Worm (Caenorhabditis elegans) whole organism, L4 larva: ENCODE data around the gene ubc-19.

Experiments
- D1046.2 ChIP-seq: fragments of 200-800 bp; sonication (Bioruptor generic); IDR thresholded peaks from 2 replicates; pipeline ENCODE4 v1.3.6; 2022; ENCODE audit warnings: missing genetic modification characterization, missing compliant biosample characterization
- F10B5.3 ChIP-seq: sonication (generic microtip); optimal IDR thresholded peaks from 2 replicates; lab custom pipeline; 2016; ENCODE audit warnings: mild to moderate bottlenecking, missing genetic modification characterization, missing compliant biosample characterization
- F26F4.8 ChIP-seq: fragments of 200-800 bp; sonication (Bioruptor generic); conservative IDR thresholded peaks from 2 replicates; pipeline ENCODE4 v1.3.6; 2022; ENCODE audit warnings: missing genetic modification characterization, missing compliant biosample characterization
- F44E2.7 ChIP-seq: fragments of 200-800 bp; sonication (Bioruptor generic); IDR thresholded peaks from 2 replicates; pipeline ENCODE4 v2.1.2; 2022; ENCODE audit warnings: missing genetic modification characterization, missing compliant biosample characterization
- F49E8.2 ChIP-seq: sonication (generic microtip); optimal IDR thresholded peaks from 2 replicates; lab custom pipeline; 2016; ENCODE audit warnings: missing compliant biosample characterization, mild to moderate bottlenecking, missing genetic modification characterization, borderline replicate concordance
- T20F7.1 ChIP-seq: fragments of 200-800 bp; sonication (Bioruptor generic); optimal IDR thresholded peaks from 2 replicates; lab custom pipeline; 2018; ENCODE audit warnings: mild to moderate bottlenecking, missing genetic modification characterization, missing compliant biosample characterization
- T26A8.4 ChIP-seq: fragments of 200-800 bp; sonication (Bioruptor generic); IDR thresholded peaks from 2 replicates; pipeline ENCODE4 v1.3.6; 2022; ENCODE audit warnings: missing genetic modification characterization, missing compliant biosample characterization
- Y105C5A.15 ChIP-seq: fragments of 200-800 bp; sonication (Bioruptor generic); IDR thresholded peaks from 2 replicates; pipeline ENCODE4 v1.3.6; 2022; ENCODE audit warnings: missing genetic modification characterization, missing compliant biosample characterization
- aha-1 ChIP-seq: fragments of 150-350 bp; peaks from one replicate; lab custom pipeline; 2014; ENCODE audit warnings: missing biosample characterization, missing genetic modification characterization
- ceh-28 ChIP-seq: fragments of 150-350 bp; optimal IDR thresholded peaks from 2 replicates; lab custom pipeline; 2014; ENCODE audit warnings: missing biosample characterization, missing genetic modification reagents, missing genetic modification characterization
- ceh-32 ChIP-seq: sonication (generic microtip); optimal IDR thresholded peaks from 2 replicates; lab custom pipeline; 2016; ENCODE audit warnings: mild to moderate bottlenecking, missing genetic modification characterization, missing compliant biosample characterization; ENCODE audit not compliant: poor library complexity
- ceh-44 ChIP-seq: fragments of 200-800 bp; sonication (Bioruptor generic); IDR thresholded peaks from 2 replicates; pipeline ENCODE4 v1.3.6; 2022; ENCODE audit warnings: missing genetic modification reagents, missing genetic modification characterization, missing compliant biosample characterization
- ceh-82 ChIP-seq: sonication (generic microtip); optimal IDR thresholded peaks from 2 replicates; lab custom pipeline; 2017; ENCODE audit warnings: missing biosample characterization, missing genetic modification characterization
- ces-1 ChIP-seq: fragments of 150-350 bp; sonication (generic microtip); optimal IDR thresholded peaks from 4 replicates; lab custom pipeline; 2014; ENCODE audit warnings: missing biosample characterization, missing genetic modification reagents, missing genetic modification characterization
- ctbp-1 ChIP-seq: fragments of 200-800 bp; sonication (Bioruptor generic); IDR thresholded peaks from 2 replicates; pipeline ENCODE4 v1.3.6; 2022; ENCODE audit warnings: missing genetic modification reagents, missing genetic modification characterization, missing compliant biosample characterization
- daf-16 ChIP-seq, 3 experiments: sonication (generic microtip); optimal IDR thresholded peaks; 2 replicates each; lab custom pipeline; 2016 to 2017; ENCODE audit warnings: missing genetic modification characterization in 3 of 3, missing genetic modification reagents in 3 of 3, mild to moderate bottlenecking in 2 of 3, missing compliant biosample characterization in 2 of 3, missing biosample characterization in 1 of 3, moderate library complexity in 1 of 3
- daf-19 ChIP-seq: fragments of 200-800 bp; sonication (Bioruptor generic); conservative IDR thresholded peaks from 2 replicates; pipeline ENCODE4 v1.3.6; 2022; ENCODE audit warnings: missing genetic modification characterization, missing compliant biosample characterization
- daf-8 ChIP-seq: fragments of 200-800 bp; sonication (Bioruptor generic); IDR thresholded peaks from 2 replicates; pipeline ENCODE4 v1.3.6; 2022; ENCODE audit warnings: missing genetic modification characterization, missing compliant biosample characterization
- dmd-8 ChIP-seq: fragments of 200-800 bp; sonication (Bioruptor generic); IDR thresholded peaks from 2 replicates; pipeline ENCODE4 v1.3.6; 2022; ENCODE audit warnings: missing genetic modification characterization, missing compliant biosample characterization
- dpl-1 ChIP-seq: fragments of 150-350 bp; optimal IDR thresholded peaks from 2 replicates; lab custom pipeline; 2014; ENCODE audit warnings: missing biosample characterization, missing genetic modification reagents, missing genetic modification characterization
- duxl-1 ChIP-seq: sonication (generic microtip); optimal IDR thresholded peaks from 2 replicates; lab custom pipeline; 2016; ENCODE audit warnings: mild to moderate bottlenecking, missing genetic modification characterization, moderate library complexity, missing compliant biosample characterization; ENCODE audit not compliant: poor library complexity
- egl-43 ChIP-seq: fragments of 200-800 bp; sonication (Bioruptor generic); IDR thresholded peaks from 2 replicates; pipeline ENCODE4 v1.3.6; 2022; ENCODE audit warnings: missing genetic modification reagents, missing genetic modification characterization, missing compliant biosample characterization
- hmg-1.1 ChIP-seq: fragments of 200-800 bp; sonication (Bioruptor generic); IDR thresholded peaks from 2 replicates; pipeline ENCODE4 v1.3.6; 2022; ENCODE audit warnings: missing genetic modification reagents, missing genetic modification characterization, missing compliant biosample characterization
- lin-1 ChIP-seq: fragments of 200-800 bp; sonication (Bioruptor generic); IDR thresholded peaks from 2 replicates; pipeline ENCODE4 v1.3.6; 2022; ENCODE audit warnings: missing genetic modification reagents, missing genetic modification characterization, missing compliant biosample characterization
- lin-13 ChIP-seq: fragments of 150-350 bp; optimal IDR thresholded peaks from 2 replicates; lab custom pipeline; 2014; ENCODE audit warnings: missing biosample characterization, missing genetic modification reagents, missing genetic modification characterization
- lsy-2 ChIP-seq, 2 experiments: fragments of 150-350 bp in 1 of 2; sonication (generic microtip) in 1 of 2; optimal IDR thresholded peaks; 2 replicates each; lab custom pipeline; 2014 to 2017; ENCODE audit warnings: missing biosample characterization in 2 of 2, missing genetic modification characterization in 2 of 2
- madf-5 ChIP-seq, 2 experiments: fragments of 200-800 bp; sonication (Bioruptor generic); IDR thresholded peaks; 2 replicates each; pipeline ENCODE4 v1.3.6; 2022; ENCODE audit warnings: missing compliant biosample characterization in 2 of 2, missing genetic modification characterization in 2 of 2
- madf-9 ChIP-seq: fragments of 200-800 bp; sonication (Bioruptor generic); conservative IDR thresholded peaks from 2 replicates; pipeline ENCODE4 v1.3.6; 2022; ENCODE audit warnings: missing genetic modification reagents, missing genetic modification characterization, missing compliant biosample characterization
- mdl-1 ChIP-seq, 2 experiments: fragments of 150-350 bp in 1 of 2; sonication (generic microtip) in 1 of 2; optimal IDR thresholded peaks; 2 replicates each; lab custom pipeline; 2014 to 2017; ENCODE audit warnings: missing biosample characterization in 2 of 2, missing genetic modification characterization in 2 of 2
- nhr-111 ChIP-seq: fragments of 200-800 bp; sonication (Bioruptor generic); optimal IDR thresholded peaks from 2 replicates; lab custom pipeline; 2018; ENCODE audit warnings: mild to moderate bottlenecking, missing genetic modification characterization, missing compliant biosample characterization
- nhr-25 ChIP-seq: sonication (generic microtip); optimal IDR thresholded peaks from 2 replicates; lab custom pipeline; 2017; ENCODE audit warnings: missing genetic modification characterization, mild to moderate bottlenecking, missing compliant biosample characterization, antibody characterized with exemption, moderate library complexity, borderline replicate concordance; ENCODE audit not compliant: insufficient read depth
- nhr-48 ChIP-seq: sonication (generic microtip); optimal IDR thresholded peaks from 2 replicates; lab custom pipeline; 2016; ENCODE audit warnings: mild to moderate bottlenecking, missing genetic modification characterization, missing compliant biosample characterization
- rbr-2 ChIP-seq: sonication (generic microtip); optimal IDR thresholded peaks from 2 replicates; lab custom pipeline; 2016; ENCODE audit warnings: missing genotype, missing genetic modification characterization, missing compliant biosample characterization
- saeg-2 ChIP-seq: fragments of 200-800 bp; sonication (Bioruptor generic); IDR thresholded peaks from 2 replicates; pipeline ENCODE4 v1.3.6; 2022; ENCODE audit warnings: missing genetic modification reagents, missing genetic modification characterization, missing compliant biosample characterization
- sdz-12 ChIP-seq: fragments of 200-800 bp; sonication (Bioruptor generic); optimal IDR thresholded peaks from 2 replicates; lab custom pipeline; 2018; ENCODE audit warnings: mild to moderate bottlenecking, missing genetic modification characterization, missing compliant biosample characterization
- set-16 ChIP-seq: fragments of 200-800 bp; sonication (Bioruptor generic); IDR thresholded peaks from 2 replicates; pipeline ENCODE4 v1.3.6; 2022; ENCODE audit warnings: missing genetic modification reagents, missing genetic modification characterization, missing compliant biosample characterization
- snpc-1.2 ChIP-seq: fragments of 200-800 bp; sonication (Bioruptor generic); IDR thresholded peaks from 2 replicates; pipeline ENCODE4 v1.3.6; 2022; ENCODE audit warnings: missing genetic modification reagents, missing genetic modification characterization, missing compliant biosample characterization
- unc-62 ChIP-seq, 3 experiments: fragments of 150-350 bp in 1 of 3; sonication (generic microtip); optimal IDR thresholded peaks in 2 of 3; peaks in 1 of 3; 1 replicate in 1 of 3; 2 replicates in 2 of 3; lab custom pipeline; 2014 to 2017; ENCODE audit warnings: missing biosample characterization in 3 of 3, missing genetic modification characterization in 3 of 3, missing genetic modification reagents in 3 of 3, missing genotype in 1 of 3
- zag-1 ChIP-seq: fragments of 150-350 bp; optimal IDR thresholded peaks from 2 replicates; lab custom pipeline; 2014; ENCODE audit warnings: missing biosample characterization, missing genetic modification characterization
- zip-2 ChIP-seq: fragments of 150-350 bp; optimal IDR thresholded peaks from 2 replicates; lab custom pipeline; 2014; ENCODE audit warnings: missing biosample characterization, missing genetic modification characterization

The ubc-19 gene

ce11 chrV:18709203-18709860, 19.8 kb upstream of the ubc-19 start, which contains the start of gene Y17D7C.6:
Gene Y17D7C.6, plus strand, starts transcription at chrV:18709810.
- TF ChIP-seq Y105C5A.15 (GFP tag; lab: Robert Waterston, UW) (no peak), madf-5 (GFP tag; IDR thresholded peaks at IDR 0.05; lab: Robert Waterston, UW) (0 out of 4 replicates have a peak, but pooled peaks of 1 of the 2 experiments have one; percentile 75), ces-1 (GFP tag; lab: Kevin White, UChicago) (no peak), saeg-2 (GFP tag; lab: Robert Waterston, UW) (0 out of 2 replicates have a peak, but pooled peaks have one; percentile 30), daf-16 (GFP tag; optimal IDR thresholded peaks at IDR 0.05; lab: Kevin White, UChicago) (no peak), daf-16 (tag; optimal IDR thresholded peaks at IDR 0.05; lab: Kevin White, UChicago) (no peak)
- TF ChIP-seq, all 104 proteins: peak for 2

DNA sequence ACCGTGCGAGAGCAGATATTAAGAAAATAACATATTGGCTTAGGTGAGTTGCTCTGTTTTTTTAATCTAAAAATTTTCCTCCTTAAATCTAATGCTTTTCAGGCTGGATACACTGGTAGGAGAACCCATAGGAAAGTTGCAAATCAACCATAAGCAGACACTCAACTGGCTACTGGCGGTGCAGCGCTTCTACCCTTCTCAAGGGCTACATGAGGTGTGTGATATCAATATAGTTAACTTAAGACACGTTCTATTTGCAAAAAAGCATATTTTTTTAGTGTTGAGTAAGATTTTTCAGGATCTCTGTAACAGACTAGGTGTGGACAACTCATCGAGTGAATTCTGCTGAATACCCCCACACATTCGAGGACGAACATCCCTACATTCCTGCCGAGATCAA, 18.5 kb upstream of the ubc-19 start:
- TF ChIP-seq snpc-1.2 (no peak), ceh-28 (tag; lab: Kevin White, UChicago) (no peak), madf-5 (GFP tag; IDR thresholded peaks at IDR 0.05; lab: Robert Waterston, UW) (0 out of 4 replicates have a peak, but pooled peaks of 1 of the 2 experiments have one; percentile 19), egl-43 (GFP tag; lab: Robert Waterston, UW) (no peak; the same call in 1 of the 2 replicates), lin-13 (GFP tag; lab: Kevin White, UChicago) (no peak), nhr-48 (no peak), daf-8 (no peak), set-16 (GFP tag; lab: Robert Waterston, UW) (no peak), duxl-1 (tag; lab: Kevin White, UChicago) (no peak), F44E2.7 (GFP tag; lab: Robert Waterston, UW) (0 out of 2 replicates have a peak, but pooled peaks have one; percentile 4), zag-1 (no peak), F26F4.8 (GFP tag; lab: Robert Waterston, UW) (0 out of 2 replicates have a peak, but pooled peaks have one; percentile 49), lsy-2 (tag; optimal IDR thresholded peaks at IDR 0.05; lab: Kevin White, UChicago) (no peak), zip-2 (tag; lab: Kevin White, UChicago) (no peak), ceh-44 (GFP tag; lab: Robert Waterston, UW) (no peak), nhr-111 (GFP tag; lab: Kevin White, UChicago) (no peak), daf-19 (GFP tag; lab: Robert Waterston, UW) (no peak), madf-9 (no peak), aha-1 (tag; lab: Kevin White, UChicago) (peak; percentile 83)

DNA sequence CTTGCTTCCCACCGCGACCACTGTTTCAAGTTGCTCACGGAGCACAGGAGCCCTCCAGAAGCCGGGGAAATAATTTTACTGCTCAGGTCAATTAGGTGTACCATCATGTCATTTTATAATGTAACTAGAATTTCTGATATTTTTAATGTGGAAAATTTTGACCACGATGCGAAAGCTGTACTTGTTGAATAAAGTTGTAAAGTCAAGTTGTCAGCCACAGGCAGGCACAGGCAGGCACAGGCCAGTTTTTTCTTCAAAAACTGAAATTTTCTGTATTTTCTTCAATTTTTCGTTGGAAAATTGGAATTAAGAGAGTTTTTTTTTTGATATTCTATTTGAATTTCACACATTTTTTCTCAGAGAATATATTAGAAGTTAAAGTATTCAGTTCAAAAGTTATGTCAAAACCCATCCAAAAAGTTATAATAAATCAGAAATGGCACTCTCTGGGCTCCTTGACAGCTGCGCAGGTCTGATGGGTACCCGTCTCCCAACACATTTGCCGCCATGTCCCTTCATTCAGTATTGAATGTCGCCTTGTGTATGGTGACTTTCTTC, 16.6 kb upstream of the ubc-19 start, which contains the start of gene Y17D7C.1:
Gene Y17D7C.1, plus strand, starts transcription at position 508 of the 558 bp plus-strand sequence.
- TF ChIP-seq ceh-32 (tag; lab: Kevin White, UChicago) (no peak), T26A8.4 (no peak), hmg-1.1 (no peak), rbr-2 (tag; lab: Kevin White, UChicago) (no peak), lin-1 (GFP tag; lab: Robert Waterston, UW) (no peak), T20F7.1 (GFP tag; lab: Kevin White, UChicago) (no peak), aha-1 (tag; lab: Kevin White, UChicago) (peak; percentile 94), nhr-25 (tag; lab: Kevin White, UChicago) (no peak), ceh-82 (tag; lab: Kevin White, UChicago) (no peak), daf-8 (no peak), D1046.2 (no peak), ctbp-1 (no peak), F49E8.2 (tag; lab: Kevin White, UChicago) (no peak), mdl-1 (tag; optimal IDR thresholded peaks at IDR 0.05; lab: Kevin White, UChicago) (no peak), F10B5.3 (no peak), unc-62 (GFP tag; optimal IDR thresholded peaks at IDR 0.05 in 1 of 2; lab: Kevin White, UChicago) (peak in 1 of 2 experiments; percentile 4), unc-62 (tag; optimal IDR thresholded peaks at IDR 0.05; lab: Kevin White, UChicago) (no peak), dpl-1 (no peak), ceh-44 (GFP tag; lab: Robert Waterston, UW) (no peak), sdz-12 (GFP tag; lab: Kevin White, UChicago) (no peak), dmd-8 (GFP tag; lab: Robert Waterston, UW) (peak; percentile 3; the same call in 1 of the 2 replicates)
